Worm (Caenorhabditis elegans) whole organism, L1 larva: ENCODE measurements around the gene Y51A2A.16.

Experiments
- F16B12.6 ChIP-seq: fragments of 150-350 bp; optimal IDR thresholded peaks from 2 replicates; lab custom pipeline; 2014; ENCODE audit warnings: missing biosample characterization, missing genetic modification characterization
- ceh-88 ChIP-seq: fragments of 200-800 bp; sonication (Bioruptor generic); IDR thresholded peaks from 2 replicates; pipeline ENCODE4 v1.3.6; 2022; ENCODE audit warnings: missing genetic modification characterization, missing compliant biosample characterization
- ceh-90 ChIP-seq: sonication (generic microtip); optimal IDR thresholded peaks from 2 replicates; lab custom pipeline; 2016; ENCODE audit warnings: missing genetic modification characterization, missing compliant biosample characterization
- dsc-1 ChIP-seq: sonication (generic microtip); optimal IDR thresholded peaks from 2 replicates; lab custom pipeline; 2016; ENCODE audit warnings: mild to moderate bottlenecking, missing genetic modification characterization, missing compliant biosample characterization
- efl-1 ChIP-seq, 4 experiments: fragments of 150-350 bp; optimal IDR thresholded peaks in 3 of 4; peaks in 1 of 4; 1 replicate in 1 of 4; 2 replicates in 3 of 4; lab custom pipeline; 2014; ENCODE audit warnings: missing biosample characterization in 2 of 4, missing genetic modification characterization in 2 of 4, missing genetic modification reagents in 2 of 4
- efl-3 ChIP-seq: fragments of 200-800 bp; sonication (Bioruptor generic); optimal IDR thresholded peaks from 2 replicates; lab custom pipeline; 2018; ENCODE audit warnings: mild to moderate bottlenecking, missing genetic modification characterization, missing compliant biosample characterization
- egl-13 ChIP-seq: sonication (generic microtip); optimal IDR thresholded peaks from 2 replicates; lab custom pipeline; 2016; ENCODE audit warnings: missing genotype, missing genetic modification reagents, missing genetic modification characterization, missing compliant biosample characterization
- fkh-10 ChIP-seq: sonication (generic microtip); optimal IDR thresholded peaks from 2 replicates; lab custom pipeline; 2017; ENCODE audit warnings: missing biosample characterization, missing genetic modification reagents, missing genetic modification characterization
- grh-1 ChIP-seq: fragments of 200-800 bp; sonication (Bioruptor generic); IDR thresholded peaks from 2 replicates; pipeline ENCODE4 v1.3.6; 2022; ENCODE audit warnings: missing genetic modification reagents, missing genetic modification characterization, missing compliant biosample characterization
- lin-13 ChIP-seq: fragments of 150-350 bp; optimal IDR thresholded peaks from 2 replicates; lab custom pipeline; 2014; ENCODE audit warnings: missing biosample characterization, missing genetic modification reagents, missing genetic modification characterization
- lin-14 ChIP-seq: fragments of 200-800 bp; sonication (Bioruptor generic); optimal IDR thresholded peaks from 2 replicates; lab custom pipeline; 2018; ENCODE audit warnings: mild to moderate bottlenecking, missing genetic modification characterization, moderate library complexity, missing compliant biosample characterization
- lin-35 ChIP-seq, 2 experiments: fragments of 150-350 bp; optimal IDR thresholded peaks; 2 replicates each; lab custom pipeline; 2014; ENCODE audit warnings: missing biosample characterization in 2 of 2, missing genetic modification characterization in 2 of 2, missing genetic modification reagents in 2 of 2
- mdl-1 ChIP-seq, 2 experiments: fragments of 150-350 bp; optimal IDR thresholded peaks; 2 replicates each; lab custom pipeline; 2014 to 2017; ENCODE audit warnings: missing biosample characterization in 2 of 2, missing genetic modification characterization in 2 of 2, inconsistent platforms in 1 of 2
- nhr-20 ChIP-seq: sonication (generic microtip); optimal IDR thresholded peaks from 2 replicates; lab custom pipeline; 2016; ENCODE audit warnings: mild to moderate bottlenecking, missing genetic modification characterization, missing compliant biosample characterization
- nhr-47 ChIP-seq: sonication (generic microtip); optimal IDR thresholded peaks from 2 replicates; lab custom pipeline; 2016; ENCODE audit warnings: mild to moderate bottlenecking, missing genetic modification characterization, moderate library complexity, missing compliant biosample characterization
- nhr-84 ChIP-seq: sonication (generic microtip); optimal IDR thresholded peaks from 2 replicates; lab custom pipeline; 2017; ENCODE audit warnings: missing biosample characterization, missing genetic modification characterization
- pag-3 ChIP-seq: sonication (generic microtip); optimal IDR thresholded peaks from 2 replicates; lab custom pipeline; 2017; ENCODE audit warnings: missing genetic modification characterization, mild to moderate bottlenecking, missing compliant biosample characterization, antibody characterized with exemption, borderline replicate concordance; ENCODE audit not compliant: insufficient read depth
- pqm-1 ChIP-seq: sonication (generic microtip); optimal IDR thresholded peaks from 3 replicates; lab custom pipeline; 2017; ENCODE audit warnings: missing biosample characterization, missing genetic modification characterization
- sox-4 ChIP-seq: sonication (generic microtip); optimal IDR thresholded peaks from 2 replicates; lab custom pipeline; 2016; ENCODE audit warnings: missing genetic modification characterization, missing compliant biosample characterization
- sptf-1 ChIP-seq: fragments of 150-350 bp; optimal IDR thresholded peaks from 2 replicates; lab custom pipeline; 2014; ENCODE audit warnings: missing biosample characterization, missing genetic modification characterization
- sup-37 ChIP-seq: fragments of 200-800 bp; sonication (Bioruptor generic); optimal IDR thresholded peaks from 2 replicates; lab custom pipeline; 2018; ENCODE audit warnings: mild to moderate bottlenecking, missing genetic modification characterization, missing compliant biosample characterization
- swsn-7 ChIP-seq: sonication (generic microtip); optimal IDR thresholded peaks from 2 replicates; lab custom pipeline; 2016; ENCODE audit warnings: missing genetic modification characterization, missing compliant biosample characterization
- tbx-2 ChIP-seq: sonication (generic microtip); optimal IDR thresholded peaks from 2 replicates; lab custom pipeline; 2016; ENCODE audit warnings: missing genetic modification characterization, missing compliant biosample characterization

Y51A2A.16 gene

ce11 chrV:18236714-18237288 is 43.9 kb downstream of the Y51A2A.16 start, which contains the start of gene R10E8.3:
R10E8.3 (minus strand) TSS chrV:18236764.
- TF ChIP-seq lin-35 (GFP tag; optimal IDR thresholded peaks at IDR 0.05; lab: Kevin White, UChicago): peak in 1 of 2 experiments; percentile 4
- TF ChIP-seq sox-4 (tag; lab: Kevin White, UChicago): no peak
- no peak for TF ChIP-seq tbx-2 (tag; lab: Kevin White, UChicago)

DNA sequence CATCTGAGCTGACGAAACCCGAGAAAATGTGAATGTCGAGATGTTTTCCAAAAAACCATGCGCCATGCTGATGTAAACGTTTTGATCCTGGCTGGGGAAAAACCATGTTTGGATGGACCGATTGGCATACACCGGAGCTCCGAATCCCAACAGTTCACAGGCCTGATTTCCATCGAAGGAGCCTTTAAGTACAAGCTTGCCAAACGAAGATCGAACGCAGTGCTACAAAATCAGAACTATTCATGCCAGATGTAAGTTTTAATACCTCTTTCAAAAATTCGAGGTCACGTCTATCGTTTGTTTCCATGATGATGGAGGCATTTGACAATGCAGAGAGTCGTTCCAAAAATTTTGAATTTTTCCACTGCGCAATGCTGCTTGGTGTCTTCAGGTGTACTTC is 44.9 kb downstream of the Y51A2A.16 start:
- TF ChIP-seq mdl-1 (tag; optimal IDR thresholded peaks at IDR 0.05; lab: Kevin White, UChicago) (no peak), ceh-88 (no peak), lin-14 (GFP tag; lab: Kevin White, UChicago) (no peak), sup-37 (GFP tag; lab: Kevin White, UChicago) (no peak), efl-1 (optimal IDR thresholded peaks at IDR 0.05; lab: Kevin White, UChicago) (no peak), efl-1 (GFP tag; optimal IDR thresholded peaks at IDR 0.05 in 1 of 2; lab: Kevin White, UChicago) (no peak), sptf-1 (tag; lab: Kevin White, UChicago) (no peak), efl-3 (GFP tag; lab: Kevin White, UChicago) (no peak), F16B12.6 (no peak), pag-3 (no peak), ceh-90 (tag; lab: Kevin White, UChicago) (no peak), grh-1 (GFP tag; lab: Robert Waterston, UW) (no peak), nhr-84 (tag; lab: Kevin White, UChicago) (no peak), nhr-20 (no peak), pqm-1 (tag; lab: Kevin White, UChicago) (no peak), dsc-1 (tag; lab: Kevin White, UChicago) (no peak), egl-13 (tag; lab: Kevin White, UChicago) (no peak), lin-13 (GFP tag; lab: Kevin White, UChicago) (no peak), nhr-47 (tag; lab: Kevin White, UChicago) (no peak), swsn-7 (tag; lab: Kevin White, UChicago) (no peak), fkh-10 (GFP tag; lab: Kevin White, UChicago) (no peak)
